Fruit fly (Drosophila melanogaster) whole organism, pupa: Measurements from ENCODE around the gene mRpS6.

Experiments
- CG10348 ChIP-seq: fragments of 200-800 bp; sonication (Bioruptor generic); IDR thresholded peaks from 2 replicates; pipeline ENCODE4 v1.3.6; 2022; ENCODE audit warnings: missing biosample characterization, missing genetic modification characterization
- CG12605 ChIP-seq: fragments of 200-800 bp; sonication (Bioruptor generic); IDR thresholded peaks from 2 replicates; pipeline ENCODE4 v1.3.6; 2022; ENCODE audit warnings: missing biosample characterization, missing genetic modification characterization
- CG13204 ChIP-seq: fragments of 200-800 bp; sonication (Bioruptor generic); optimal IDR thresholded peaks from 2 replicates; lab custom pipeline; 2018; ENCODE audit warnings: missing biosample characterization, mild to moderate bottlenecking, missing genetic modification characterization, moderate library complexity
- CG15710 ChIP-seq: fragments of 200-800 bp; sonication (Bioruptor generic); optimal IDR thresholded peaks from 2 replicates; lab custom pipeline; 2018; ENCODE audit warnings: missing biosample characterization, mild to moderate bottlenecking, missing genetic modification characterization, moderate library complexity
- CG17806 ChIP-seq: fragments of 200-800 bp; sonication (Bioruptor generic); optimal IDR thresholded peaks from 2 replicates; lab custom pipeline; 2018; ENCODE audit warnings: missing biosample characterization, mild to moderate bottlenecking, missing genetic modification characterization, moderate library complexity
- CG32121 ChIP-seq: fragments of 200-800 bp; sonication (Bioruptor generic); IDR thresholded peaks from 2 replicates; pipeline ENCODE4 v1.3.6; 2022; ENCODE audit warnings: missing biosample characterization, missing genetic modification characterization
- CG34367 ChIP-seq: fragments of 200-800 bp; sonication (Bioruptor generic); optimal IDR thresholded peaks from 2 replicates; lab custom pipeline; 2018; ENCODE audit warnings: missing biosample characterization, mild to moderate bottlenecking, missing genetic modification characterization
- CG4496 ChIP-seq: fragments of 200-800 bp; sonication (Bioruptor generic); IDR thresholded peaks from 3 replicates; pipeline ENCODE4 v1.3.6; 2022; ENCODE audit warnings: missing biosample characterization, missing genetic modification characterization
- D1 ChIP-seq: fragments of 200-800 bp; sonication (Bioruptor generic); optimal IDR thresholded peaks from 2 replicates; lab custom pipeline; 2018; ENCODE audit warnings: missing biosample characterization, mild to moderate bottlenecking, missing genetic modification characterization, moderate library complexity
- Pif1B ChIP-seq: fragments of 200-800 bp; sonication (Bioruptor generic); optimal IDR thresholded peaks from 3 replicates; lab custom pipeline; 2016; ENCODE audit warnings: missing biosample characterization, missing genetic modification characterization

DNA sequence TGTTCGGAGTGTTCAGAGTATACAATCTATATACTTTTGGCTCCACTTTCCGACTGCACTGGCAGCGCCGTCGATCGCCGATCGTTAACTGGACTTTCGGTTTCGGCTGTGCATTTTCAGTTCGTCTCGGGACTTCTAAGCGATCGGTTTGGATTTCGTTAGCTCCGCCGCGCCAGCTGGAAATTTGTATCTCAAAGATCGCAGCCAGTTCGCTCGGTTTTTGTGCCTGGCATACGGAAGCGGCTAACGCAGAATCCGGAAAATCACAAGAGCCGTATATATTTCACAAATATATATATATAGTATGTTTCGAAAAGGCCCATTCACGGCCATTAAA is 19.9 kb downstream of the mRpS6 start, which contains the start of gene slow:
- TF ChIP-seq D1 (tag; lab: Kevin White, UChicago), result no peak
- TF ChIP-seq Pif1B (GFP tag; lab: Kevin White, UChicago), result no peak
- TF ChIP-seq CG17806 (tag; lab: Kevin White, UChicago), result no peak
- TF ChIP-seq CG13204 (GFP tag; lab: Kevin White, UChicago), result no peak
- peak; percentile 61; the same call in 1 of the 2 replicates for TF ChIP-seq CG32121
- TF ChIP-seq CG15710, result no peak
- peak; percentile 67 for TF ChIP-seq CG4496 (GFP tag; lab: Robert Waterston, UW)
- TF ChIP-seq CG34367 (tag; lab: Kevin White, UChicago), result no peak
- TF ChIP-seq CG10348 (GFP tag; lab: Robert Waterston, UW), result no peak
- peak; percentile 62; the same call in 1 of the 2 replicates for TF ChIP-seq CG12605 (GFP tag; lab: Robert Waterston, UW)
